Fruit fly (Drosophila melanogaster) whole organism: ENCODE results near the gene nonA-l.
A peak's percentile ranks its signal among the peaks of the same experiment; 100 is the strongest.

Experiments used
- CG8478 ChIP-seq: fragments of >200 bp; optimal IDR thresholded peaks from 2 replicates; lab custom pipeline; 2018; ENCODE audit warnings: inconsistent platforms
- Dll ChIP-seq: fragments of >200 bp; optimal IDR thresholded peaks from 2 replicates; lab custom pipeline; 2017
- EcR ChIP-seq, 2 experiments: fragments of >200 bp; optimal IDR thresholded peaks; 2 replicates each; lab custom pipeline; 2017; ENCODE audit warnings: missing biosample characterization in 2 of 2, missing genetic modification characterization in 2 of 2, missing genetic modification reagents in 2 of 2
- pan ChIP-seq: fragments of >200 bp; optimal IDR thresholded peaks from 2 replicates; lab custom pipeline; 2017
- psq ChIP-seq: fragments of >200 bp; optimal IDR thresholded peaks from 2 replicates; lab custom pipeline; 2017
- usp ChIP-seq: fragments of >200 bp; optimal IDR thresholded peaks from 2 replicates; lab custom pipeline; 2017; ENCODE audit warnings: missing biosample characterization, missing genetic modification characterization, mixed read lengths

nonA-l gene

dm6 chr3R:16614241-16614640 is 25.8 kb upstream of the nonA-l start, which contains the start of gene CG10340:
Gene CG10340 (minus strand): TSS chr3R:16614391.
- TF ChIP-seq CG8478 (lab: Kevin White, UChicago) = no peak
- no peak for TF ChIP-seq psq (lab: Kevin White, UChicago)
- TF ChIP-seq pan (lab: Kevin White, UChicago) = no peak
- TF ChIP-seq Dll (lab: Kevin White, UChicago) = no peak
- TF ChIP-seq usp = no peak
- TF ChIP-seq EcR (GFP tag; optimal IDR thresholded peaks at IDR 0.05; lab: Kevin White, UChicago) = no peak

dm6 chr3R:16615009-16615408 is 25.0 kb upstream of the nonA-l start, which contains the start of gene CG17562:
Gene CG17562 (plus strand): TSS chr3R:16615309.
- TF ChIP-seq Dll (lab: Kevin White, UChicago) = no peak
- no peak for TF ChIP-seq usp
- TF ChIP-seq CG8478 (lab: Kevin White, UChicago) = no peak
- TF ChIP-seq EcR (GFP tag; optimal IDR thresholded peaks at IDR 0.05; lab: Kevin White, UChicago) = no peak
- TF ChIP-seq pan (lab: Kevin White, UChicago) = no peak
- TF ChIP-seq psq (lab: Kevin White, UChicago) = no peak

- TF ChIP-seq EcR (GFP tag; optimal IDR thresholded peaks at IDR 0.05; lab: Kevin White, UChicago) (no peak), CG8478 (lab: Kevin White, UChicago) (no peak), Dll (lab: Kevin White, UChicago) (no peak), usp (no peak), psq (lab: Kevin White, UChicago) (no peak), pan (lab: Kevin White, UChicago) (no peak)
Measured at dm6 chr3R:16617650-16618049, 22.4 kb upstream of the nonA-l start, which contains the start of gene CG17560. Gene CG17560 (plus strand): TSS chr3R:16617950.

- no peak for TF ChIP-seq pan (lab: Kevin White, UChicago)
- TF ChIP-seq Dll (lab: Kevin White, UChicago) = no peak
- no peak for TF ChIP-seq EcR (GFP tag; optimal IDR thresholded peaks at IDR 0.05; lab: Kevin White, UChicago)
- TF ChIP-seq CG8478 (lab: Kevin White, UChicago) = no peak
- TF ChIP-seq usp = no peak
- TF ChIP-seq psq (lab: Kevin White, UChicago) = no peak
Measured at dm6 chr3R:16620478-16620877, 19.5 kb upstream of the nonA-l start, which contains the start of gene CG14893. Gene CG14893 (plus strand): TSS chr3R:16620778.

- no peak for TF ChIP-seq pan (lab: Kevin White, UChicago)
- no peak for TF ChIP-seq psq (lab: Kevin White, UChicago)
- TF ChIP-seq CG8478 (lab: Kevin White, UChicago) = no peak
- TF ChIP-seq EcR (GFP tag; optimal IDR thresholded peaks at IDR 0.05; lab: Kevin White, UChicago) = no peak
- no peak for TF ChIP-seq Dll (lab: Kevin White, UChicago)
- no peak for TF ChIP-seq usp
Measured at dm6 chr3R:16624371-16624749, 15.6 kb upstream of the nonA-l start, which contains the start of gene Ccdc114. Gene Ccdc114 (minus strand): TSS chr3R:16624717.

- TF ChIP-seq psq (lab: Kevin White, UChicago) (no peak), pan (lab: Kevin White, UChicago) (no peak), usp (no peak), Dll (lab: Kevin White, UChicago) (no peak), CG8478 (lab: Kevin White, UChicago) (no peak), EcR (GFP tag; optimal IDR thresholded peaks at IDR 0.05; lab: Kevin White, UChicago) (no peak)
Measured at dm6 chr3R:16624750-16625549, 15.1 kb upstream of the nonA-l start, which contains the start of gene Fas1. Gene Fas1 (plus strand): TSS chr3R:16625238.

dm6 chr3R:16625844-16626430 is 14.1 kb upstream of the nonA-l start:
- peak; percentile 8 for TF ChIP-seq Dll (lab: Kevin White, UChicago)
- no peak for TF ChIP-seq pan (lab: Kevin White, UChicago)

- TF ChIP-seq pan (lab: Kevin White, UChicago) = no peak
- no peak for TF ChIP-seq Dll (lab: Kevin White, UChicago)
- no peak for TF ChIP-seq CG8478 (lab: Kevin White, UChicago)
- TF ChIP-seq usp = no peak
- no peak for TF ChIP-seq EcR (GFP tag; optimal IDR thresholded peaks at IDR 0.05; lab: Kevin White, UChicago)
- no peak for TF ChIP-seq psq (lab: Kevin White, UChicago)
Measured at dm6 chr3R:16626899-16627432, 13.0 kb upstream of the nonA-l start.

dm6 chr3R:16630564-16630963 is 9.4 kb upstream of the nonA-l start:
- no peak for TF ChIP-seq CG8478 (lab: Kevin White, UChicago)
- no peak for TF ChIP-seq Dll (lab: Kevin White, UChicago)
- no peak for TF ChIP-seq psq (lab: Kevin White, UChicago)
- no peak for TF ChIP-seq EcR (GFP tag; optimal IDR thresholded peaks at IDR 0.05; lab: Kevin White, UChicago)
- TF ChIP-seq usp = no peak
- TF ChIP-seq pan (lab: Kevin White, UChicago) = no peak

dm6 chr3R:16632698-16633097 is 7.3 kb upstream of the nonA-l start:
- TF ChIP-seq pan (lab: Kevin White, UChicago) (no peak), CG8478 (lab: Kevin White, UChicago) (no peak), EcR (GFP tag; optimal IDR thresholded peaks at IDR 0.05; lab: Kevin White, UChicago) (no peak), usp (no peak), psq (lab: Kevin White, UChicago) (no peak), Dll (lab: Kevin White, UChicago) (no peak)

- TF ChIP-seq pan (lab: Kevin White, UChicago) (no peak), EcR (GFP tag; optimal IDR thresholded peaks at IDR 0.05; lab: Kevin White, UChicago) (no peak), usp (no peak), CG8478 (lab: Kevin White, UChicago) (no peak), psq (lab: Kevin White, UChicago) (no peak), Dll (lab: Kevin White, UChicago) (no peak)
Measured at dm6 chr3R:16643591-16643990, 3.6 kb downstream of the nonA-l start, which contains the start of gene Arl6IP1. Gene Arl6IP1 (plus strand): TSS chr3R:16643605.
